Worm (Caenorhabditis elegans) whole organism, L4 larva: ENCODE measurements around the gene atg-18.

Source experiments
- D1046.2 ChIP-seq: fragments of 200-800 bp; sonication (Bioruptor generic); IDR thresholded peaks from 2 replicates; pipeline ENCODE4 v1.3.6; 2022; ENCODE audit warnings: missing genetic modification characterization, missing compliant biosample characterization
- F10B5.3 ChIP-seq: sonication (generic microtip); optimal IDR thresholded peaks from 2 replicates; lab custom pipeline; 2016; ENCODE audit warnings: mild to moderate bottlenecking, missing genetic modification characterization, missing compliant biosample characterization
- R02D3.7 ChIP-seq: fragments of 150-350 bp; sonication (generic microtip); optimal IDR thresholded peaks from 3 replicates; lab custom pipeline; 2014; ENCODE audit warnings: missing biosample characterization, missing genetic modification characterization
- ZK546.5 ChIP-seq, 2 experiments: sonication (generic microtip); optimal IDR thresholded peaks; 2 replicates each; lab custom pipeline; 2017; ENCODE audit warnings: missing biosample characterization in 2 of 2, missing genetic modification characterization in 2 of 2
- aha-1 ChIP-seq: fragments of 150-350 bp; peaks from one replicate; lab custom pipeline; 2014; ENCODE audit warnings: missing biosample characterization, missing genetic modification characterization
- aly-2 ChIP-seq: sonication (generic microtip); optimal IDR thresholded peaks from 2 replicates; lab custom pipeline; 2018; ENCODE audit warnings: missing biosample characterization, missing genetic modification characterization
- ama-1 ChIP-seq: fragments of 150-350 bp; optimal IDR thresholded peaks from 2 replicates; lab custom pipeline; 2014; ENCODE audit warnings: inconsistent platforms, mixed read lengths
- ceh-28 ChIP-seq: fragments of 150-350 bp; optimal IDR thresholded peaks from 2 replicates; lab custom pipeline; 2014; ENCODE audit warnings: missing biosample characterization, missing genetic modification reagents, missing genetic modification characterization
- ceh-82 ChIP-seq: sonication (generic microtip); optimal IDR thresholded peaks from 2 replicates; lab custom pipeline; 2017; ENCODE audit warnings: missing biosample characterization, missing genetic modification characterization
- daf-8 ChIP-seq: fragments of 200-800 bp; sonication (Bioruptor generic); IDR thresholded peaks from 2 replicates; pipeline ENCODE4 v1.3.6; 2022; ENCODE audit warnings: missing genetic modification characterization, missing compliant biosample characterization
- duxl-1 ChIP-seq: sonication (generic microtip); optimal IDR thresholded peaks from 2 replicates; lab custom pipeline; 2016; ENCODE audit warnings: mild to moderate bottlenecking, missing genetic modification characterization, moderate library complexity, missing compliant biosample characterization; ENCODE audit not compliant: poor library complexity
- fkh-10 ChIP-seq: fragments of 150-350 bp; optimal IDR thresholded peaks from 2 replicates; lab custom pipeline; 2014; ENCODE audit warnings: missing biosample characterization, missing genetic modification reagents, missing genetic modification characterization
- fos-1 ChIP-seq: fragments of 150-350 bp; optimal IDR thresholded peaks from 2 replicates; lab custom pipeline; 2014; ENCODE audit warnings: missing biosample characterization, missing genetic modification characterization
- hlh-11 ChIP-seq: fragments of 200-800 bp; sonication (Bioruptor generic); optimal IDR thresholded peaks from 2 replicates; lab custom pipeline; 2018; ENCODE audit warnings: mild to moderate bottlenecking, missing genetic modification characterization, missing compliant biosample characterization
- hlh-30 ChIP-seq: sonication (generic microtip); optimal IDR thresholded peaks from 2 replicates; lab custom pipeline; 2017; ENCODE audit warnings: antibody characterized with exemption, mild to moderate bottlenecking, missing genetic modification characterization, missing compliant biosample characterization; ENCODE audit not compliant: insufficient read depth
- hmg-1.1 ChIP-seq: fragments of 200-800 bp; sonication (Bioruptor generic); IDR thresholded peaks from 2 replicates; pipeline ENCODE4 v1.3.6; 2022; ENCODE audit warnings: missing genetic modification reagents, missing genetic modification characterization, missing compliant biosample characterization
- jun-1 ChIP-seq: fragments of 150-350 bp; optimal IDR thresholded peaks from 2 replicates; lab custom pipeline; 2014; ENCODE audit warnings: missing biosample characterization, missing genetic modification reagents, missing genetic modification characterization
- lim-7 ChIP-seq: fragments of 200-800 bp; sonication (Bioruptor generic); IDR thresholded peaks from 2 replicates; pipeline ENCODE4 v1.3.6; 2022; ENCODE audit warnings: missing genetic modification characterization, missing compliant biosample characterization
- lin-29 ChIP-seq: fragments of 200-800 bp; sonication (Bioruptor generic); IDR thresholded peaks from 2 replicates; pipeline ENCODE4 v1.3.6; 2022; ENCODE audit warnings: missing genetic modification reagents, missing genetic modification characterization, missing compliant biosample characterization
- lir-3 ChIP-seq: sonication (generic microtip); optimal IDR thresholded peaks from 2 replicates; lab custom pipeline; 2016; ENCODE audit warnings: mild to moderate bottlenecking, missing genetic modification characterization, missing compliant biosample characterization
- lsy-2 ChIP-seq, 2 experiments: fragments of 150-350 bp in 1 of 2; sonication (generic microtip) in 1 of 2; optimal IDR thresholded peaks; 2 replicates each; lab custom pipeline; 2014 to 2017; ENCODE audit warnings: missing biosample characterization in 2 of 2, missing genetic modification characterization in 2 of 2
- madf-5 ChIP-seq, 2 experiments: fragments of 200-800 bp; sonication (Bioruptor generic); IDR thresholded peaks; 2 replicates each; pipeline ENCODE4 v1.3.6; 2022; ENCODE audit warnings: missing compliant biosample characterization in 2 of 2, missing genetic modification characterization in 2 of 2
- mes-2 ChIP-seq: sonication (generic microtip); optimal IDR thresholded peaks from 2 replicates; lab custom pipeline; 2016; ENCODE audit warnings: missing genotype, mild to moderate bottlenecking, missing genetic modification characterization, missing compliant biosample characterization; ENCODE audit not compliant: poor library complexity, severe bottlenecking
- mxl-2 ChIP-seq: fragments of 200-800 bp; sonication (Bioruptor generic); conservative IDR thresholded peaks from 2 replicates; pipeline ENCODE4 v1.3.6; 2022; ENCODE audit warnings: missing genetic modification reagents, missing genetic modification characterization, missing compliant biosample characterization
- mxl-3 ChIP-seq: fragments of 200-800 bp; sonication (Bioruptor generic); optimal IDR thresholded peaks from 2 replicates; lab custom pipeline; 2018; ENCODE audit warnings: mild to moderate bottlenecking, missing genetic modification characterization, missing compliant biosample characterization
- nhr-102 ChIP-seq: sonication (generic microtip); optimal IDR thresholded peaks from 2 replicates; lab custom pipeline; 2016; ENCODE audit warnings: mild to moderate bottlenecking, missing genetic modification characterization, moderate library complexity, missing compliant biosample characterization
- nhr-237 ChIP-seq: sonication (generic microtip); optimal IDR thresholded peaks from 2 replicates; lab custom pipeline; 2017; ENCODE audit warnings: missing biosample characterization, missing genetic modification characterization
- nhr-25 ChIP-seq: sonication (generic microtip); optimal IDR thresholded peaks from 2 replicates; lab custom pipeline; 2017; ENCODE audit warnings: missing genetic modification characterization, mild to moderate bottlenecking, missing compliant biosample characterization, antibody characterized with exemption, moderate library complexity, borderline replicate concordance; ENCODE audit not compliant: insufficient read depth
- nhr-28 ChIP-seq: fragments of 150-350 bp; optimal IDR thresholded peaks from 2 replicates; lab custom pipeline; 2014; ENCODE audit warnings: missing biosample characterization, missing genetic modification characterization
- nhr-41 ChIP-seq: fragments of 200-800 bp; sonication (Bioruptor generic); IDR thresholded peaks from 2 replicates; pipeline ENCODE4 v1.3.6; 2022; ENCODE audit warnings: missing genetic modification reagents, missing genetic modification characterization, missing compliant biosample characterization
- nhr-42 ChIP-seq: fragments of 200-800 bp; sonication (Bioruptor generic); IDR thresholded peaks from 2 replicates; pipeline ENCODE4 v1.3.6; 2022; ENCODE audit warnings: missing genetic modification characterization, missing compliant biosample characterization
- nhr-48 ChIP-seq: sonication (generic microtip); optimal IDR thresholded peaks from 2 replicates; lab custom pipeline; 2016; ENCODE audit warnings: mild to moderate bottlenecking, missing genetic modification characterization, missing compliant biosample characterization
- php-3 ChIP-seq: fragments of 200-800 bp; sonication (Bioruptor generic); IDR thresholded peaks from 2 replicates; pipeline ENCODE4 v1.3.6; 2022; ENCODE audit warnings: missing genetic modification reagents, missing genetic modification characterization, missing compliant biosample characterization
- pqm-1 ChIP-seq: sonication (generic microtip); optimal IDR thresholded peaks from 2 replicates; lab custom pipeline; 2017; ENCODE audit warnings: missing biosample characterization, missing genetic modification characterization
- saeg-2 ChIP-seq: fragments of 200-800 bp; sonication (Bioruptor generic); IDR thresholded peaks from 2 replicates; pipeline ENCODE4 v1.3.6; 2022; ENCODE audit warnings: missing genetic modification reagents, missing genetic modification characterization, missing compliant biosample characterization
- set-16 ChIP-seq: fragments of 200-800 bp; sonication (Bioruptor generic); IDR thresholded peaks from 2 replicates; pipeline ENCODE4 v1.3.6; 2022; ENCODE audit warnings: missing genetic modification reagents, missing genetic modification characterization, missing compliant biosample characterization
- skn-1 ChIP-seq: fragments of 150-350 bp; optimal IDR thresholded peaks from 2 replicates; lab custom pipeline; 2014; ENCODE audit warnings: missing biosample characterization, missing genetic modification characterization
- snpc-1.2 ChIP-seq: fragments of 200-800 bp; sonication (Bioruptor generic); IDR thresholded peaks from 2 replicates; pipeline ENCODE4 v1.3.6; 2022; ENCODE audit warnings: missing genetic modification reagents, missing genetic modification characterization, missing compliant biosample characterization
- spr-3 ChIP-seq: fragments of 200-800 bp; sonication (Bioruptor generic); optimal IDR thresholded peaks from 2 replicates; lab custom pipeline; 2018; ENCODE audit warnings: mild to moderate bottlenecking, missing genetic modification characterization, missing compliant biosample characterization
- tag-97 ChIP-seq: fragments of 200-800 bp; sonication (Bioruptor generic); IDR thresholded peaks from 2 replicates; pipeline ENCODE4 v1.3.6; 2022; ENCODE audit warnings: missing genetic modification characterization, missing compliant biosample characterization
- tra-1 ChIP-seq: fragments of 200-800 bp; sonication (Bioruptor generic); IDR thresholded peaks from 2 replicates; pipeline ENCODE4 v1.3.6; 2022; ENCODE audit warnings: missing genetic modification reagents, missing genetic modification characterization, missing compliant biosample characterization
- unc-39 ChIP-seq: sonication (generic microtip); optimal IDR thresholded peaks from 2 replicates; lab custom pipeline; 2017; ENCODE audit warnings: missing biosample characterization, missing genetic modification characterization
- unc-62 ChIP-seq, 3 experiments: fragments of 150-350 bp in 1 of 3; sonication (generic microtip); optimal IDR thresholded peaks in 2 of 3; peaks in 1 of 3; 1 replicate in 1 of 3; 2 replicates in 2 of 3; lab custom pipeline; 2014 to 2017; ENCODE audit warnings: missing biosample characterization in 3 of 3, missing genetic modification characterization in 3 of 3, missing genetic modification reagents in 3 of 3, missing genotype in 1 of 3
- vab-7 ChIP-seq: fragments of 200-800 bp; sonication (Bioruptor generic); IDR thresholded peaks from 2 replicates; pipeline ENCODE4 v1.3.6; 2022; ENCODE audit warnings: missing genetic modification reagents, missing genetic modification characterization, missing compliant biosample characterization
- zip-2 ChIP-seq: fragments of 150-350 bp; optimal IDR thresholded peaks from 2 replicates; lab custom pipeline; 2014; ENCODE audit warnings: missing biosample characterization, missing genetic modification characterization
- ztf-11 ChIP-seq: fragments of 150-350 bp; optimal IDR thresholded peaks from 2 replicates; lab custom pipeline; 2014; ENCODE audit warnings: missing biosample characterization, missing genetic modification characterization

atg-18 gene

ce11 chrV:8653080-8653821 is 22.1 kb upstream of the atg-18 start (continued):
- TF ChIP-seq php-3 = peak; percentile 88
- TF ChIP-seq duxl-1 (tag; lab: Kevin White, UChicago) = no peak
- TF ChIP-seq lim-7 (GFP tag; lab: Robert Waterston, UW) = no peak
- TF ChIP-seq lir-3 (tag; lab: Kevin White, UChicago) = no peak
- no peak for TF ChIP-seq D1046.2 (GFP tag; lab: Robert Waterston, UW)
- no peak for TF ChIP-seq jun-1 (tag; lab: Kevin White, UChicago)
- 0 out of 2 replicates have a peak, but pooled peaks have one; percentile 13 for TF ChIP-seq hmg-1.1 (GFP tag; lab: Robert Waterston, UW)
- peak; percentile 68 for TF ChIP-seq nhr-25 (tag; lab: Kevin White, UChicago)
- TF ChIP-seq fos-1 (tag; lab: Kevin White, UChicago) = no peak
- no peak for TF ChIP-seq mes-2 (tag; lab: Kevin White, UChicago)
- no peak for TF ChIP-seq aly-2 (tag; lab: Kevin White, UChicago)
- no peak for TF ChIP-seq spr-3
- no peak for TF ChIP-seq pqm-1 (tag; lab: Kevin White, UChicago)
- TF ChIP-seq nhr-237 (tag; lab: Kevin White, UChicago) = no peak
- TF ChIP-seq daf-8 (GFP tag; lab: Robert Waterston, UW) = no peak
- TF ChIP-seq unc-62 (GFP tag; optimal IDR thresholded peaks at IDR 0.05 in 1 of 2; lab: Kevin White, UChicago) = peak in 1 of 2 experiments; percentile 92
- TF ChIP-seq unc-62 (tag; optimal IDR thresholded peaks at IDR 0.05; lab: Kevin White, UChicago) = no peak
- no peak for TF ChIP-seq madf-5 (GFP tag; IDR thresholded peaks at IDR 0.05; lab: Robert Waterston, UW)
- TF ChIP-seq fkh-10 = no peak
- no peak for TF ChIP-seq lin-29 (GFP tag; lab: Robert Waterston, UW)
- no peak for TF ChIP-seq nhr-102 (tag; lab: Kevin White, UChicago)
- no peak for TF ChIP-seq zip-2
- TF ChIP-seq set-16 (GFP tag; lab: Robert Waterston, UW) = no peak
- peak; percentile 63 for TF ChIP-seq hlh-11 (tag; lab: Kevin White, UChicago)
- no peak for TF ChIP-seq ama-1 (lab: Kevin White, UChicago)
- TF ChIP-seq ZK546.5 (tag; optimal IDR thresholded peaks at IDR 0.05; lab: Kevin White, UChicago) = no peak
- TF ChIP-seq nhr-48 (tag; lab: Kevin White, UChicago) = peak; percentile 67
- no peak for TF ChIP-seq tag-97 (GFP tag; lab: Robert Waterston, UW)
- TF ChIP-seq ceh-28 (tag; lab: Kevin White, UChicago) = no peak
- TF ChIP-seq lsy-2 (tag; optimal IDR thresholded peaks at IDR 0.05; lab: Kevin White, UChicago) = no peak
- no peak for TF ChIP-seq R02D3.7 (tag; lab: Kevin White, UChicago)
- TF ChIP-seq skn-1 = no peak
- TF ChIP-seq nhr-28 (tag; lab: Kevin White, UChicago) = peak; percentile 61
- no peak for TF ChIP-seq ceh-82 (tag; lab: Kevin White, UChicago)
- TF ChIP-seq mxl-2 (GFP tag; lab: Robert Waterston, UW) = 0 out of 2 replicates have a peak, but pooled peaks have one; percentile 27
- TF ChIP-seq mxl-3 (GFP tag; lab: Kevin White, UChicago) = no peak
- no peak for TF ChIP-seq saeg-2 (GFP tag; lab: Robert Waterston, UW)
- no peak for TF ChIP-seq nhr-41
- TF ChIP-seq hlh-30 (tag; lab: Kevin White, UChicago) = peak; percentile 10
- TF ChIP-seq tra-1 (GFP tag; lab: Robert Waterston, UW) = peak; percentile 89; the same call in 1 of the 2 replicates

ce11 chrV:8652177-8652576 is 21.1 kb upstream of the atg-18 start:
- TF ChIP-seq aha-1 (tag; lab: Kevin White, UChicago) = peak; percentile 81
- no peak for TF ChIP-seq F10B5.3
- no peak for TF ChIP-seq ztf-11 (tag; lab: Kevin White, UChicago)
- no peak for TF ChIP-seq nhr-42 (GFP tag; lab: Robert Waterston, UW)
- TF ChIP-seq vab-7 (GFP tag; lab: Robert Waterston, UW) = no peak
- no peak for TF ChIP-seq nhr-48 (tag; lab: Kevin White, UChicago)
- peak; percentile 1 for TF ChIP-seq mxl-3 (GFP tag; lab: Kevin White, UChicago)
- no peak for TF ChIP-seq snpc-1.2 (GFP tag; lab: Robert Waterston, UW)
- TF ChIP-seq fos-1 (tag; lab: Kevin White, UChicago) = no peak
- peak; percentile 6 for TF ChIP-seq nhr-28 (tag; lab: Kevin White, UChicago)
- TF ChIP-seq unc-62 (GFP tag; optimal IDR thresholded peaks at IDR 0.05 in 1 of 2; lab: Kevin White, UChicago) = peak in 1 of 2 experiments; percentile 93
- TF ChIP-seq unc-62 (tag; optimal IDR thresholded peaks at IDR 0.05; lab: Kevin White, UChicago) = no peak
- peak; percentile 5 for TF ChIP-seq hlh-11 (tag; lab: Kevin White, UChicago)
- TF ChIP-seq unc-39 (tag; lab: Kevin White, UChicago) = no peak
